Worm (Caenorhabditis elegans): Measurements from ENCODE around the gene T25B9.2.

DNA sequence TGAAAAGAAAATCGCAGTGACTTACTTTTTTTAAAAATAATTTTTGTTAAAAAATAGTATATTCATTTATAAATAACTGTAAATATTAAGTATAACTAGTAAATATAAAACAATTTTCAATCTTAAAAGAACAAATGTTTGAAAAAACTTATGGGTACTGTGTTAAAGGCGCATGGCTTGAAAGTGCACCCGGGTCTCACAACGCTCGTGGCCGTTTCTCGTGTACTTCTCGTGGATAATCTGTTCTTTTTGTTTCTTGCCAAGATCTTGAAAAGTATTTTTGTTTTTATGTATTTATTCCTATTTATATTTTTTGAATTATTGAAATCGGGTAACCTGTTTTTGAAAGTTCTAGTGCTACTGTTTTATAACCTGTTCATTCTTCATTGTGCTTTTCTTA lies 14.4 kb upstream of the T25B9.2 start:
- TF ChIP-seq flt-1 (GFP tag; IDR thresholded peaks at IDR 0.05) (no peak), ama-1 (optimal IDR thresholded peaks at IDR 0.05) (no peak)

Measured in whole organism, early embryonic.